Worm (Caenorhabditis elegans): ENCODE measurements around the gene gst-27.

DNA sequence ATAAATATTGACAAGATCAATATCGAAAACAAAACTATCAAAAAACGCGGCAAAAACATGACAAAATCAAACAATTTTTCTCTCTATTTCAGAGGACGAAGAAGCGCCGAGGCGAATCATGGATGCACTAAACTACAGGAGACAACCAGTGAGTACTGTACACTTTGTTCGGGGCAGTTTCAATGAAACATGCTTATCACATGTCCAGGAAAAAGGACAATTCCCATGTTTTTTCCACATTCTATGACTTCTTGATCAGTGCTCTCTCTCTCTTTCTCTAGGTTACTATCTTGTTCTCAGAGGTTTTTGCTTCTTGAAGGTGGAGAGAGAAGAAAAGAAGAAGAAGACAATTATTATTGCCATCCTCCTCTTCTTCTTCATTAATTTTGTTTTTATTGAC, 32.0 kb upstream of the gst-27 start:
- TF ChIP-seq him-1 (tag; optimal IDR thresholded peaks at IDR 0.05) (no peak), W03F9.2 (tag; optimal IDR thresholded peaks at IDR 0.05) (no peak), dao-5 (tag; optimal IDR thresholded peaks at IDR 0.05) (no peak)

Measured in whole organism, L4/young adult.